Fruit fly (Drosophila melanogaster): ENCODE results near the gene RFeSP.

Gene RFeSP

DNA sequence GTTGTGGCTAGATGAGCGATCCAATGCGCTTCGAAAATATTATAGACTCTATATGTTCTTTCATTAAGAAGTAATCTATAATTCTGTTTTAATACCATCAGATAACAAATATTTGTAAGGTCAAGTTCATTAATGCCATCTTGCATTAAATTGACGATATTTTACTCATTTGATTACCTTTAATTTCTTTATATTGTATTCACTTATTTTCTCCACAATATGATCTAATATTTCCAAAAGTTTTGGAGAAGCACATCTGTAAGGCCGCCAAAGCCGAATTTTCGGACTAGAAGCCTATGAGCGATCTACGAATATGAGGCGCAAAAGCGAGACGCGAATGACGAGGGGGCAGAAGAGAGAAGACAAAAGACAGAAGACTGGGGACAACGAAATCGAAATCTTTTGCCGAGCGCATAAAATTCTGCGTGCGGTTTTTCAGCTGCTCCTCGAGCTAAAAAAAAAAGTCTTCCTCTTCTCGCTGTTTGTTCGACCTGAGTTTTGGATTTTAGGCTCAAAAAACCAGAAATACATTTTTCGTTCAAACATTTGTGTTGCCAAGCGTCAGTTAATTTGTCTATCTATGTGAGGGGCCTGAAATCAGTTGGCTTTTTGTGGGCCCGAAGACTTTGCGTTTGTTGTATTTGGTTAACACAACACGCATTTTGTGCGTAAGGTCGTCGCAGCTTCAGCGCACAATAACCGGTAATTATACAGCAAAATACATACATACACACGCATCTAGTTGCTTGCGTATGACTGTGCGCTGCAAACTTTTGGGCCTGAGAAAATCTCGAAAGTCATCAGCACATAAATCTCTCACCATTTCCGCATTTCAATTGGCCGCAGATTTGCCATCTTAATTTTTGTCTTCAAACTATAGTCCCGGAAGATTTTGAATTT lies 24.9 kb upstream of the RFeSP start (continued):
- TF ChIP-seq sqz (GFP tag; optimal IDR thresholded peaks at IDR 0.05) (peak; percentile 88), fu2 (GFP tag; optimal IDR thresholded peaks at IDR 0.05) (peak; percentile 96), HHEX (GFP tag; optimal IDR thresholded peaks at IDR 0.05) (peak; percentile 98), gem (tag; optimal IDR thresholded peaks at IDR 0.05) (peak; percentile 99), HLHmδ (GFP tag; optimal IDR thresholded peaks at IDR 0.05) (no peak), CHES-1-like (GFP tag; optimal IDR thresholded peaks at IDR 0.05) (peak; percentile 97), CG16863 (GFP tag; optimal IDR thresholded peaks at IDR 0.05) (peak; percentile 97), CG18619 (GFP tag; optimal IDR thresholded peaks at IDR 0.05) (peak; percentile 99), CG13296 (GFP tag; optimal IDR thresholded peaks at IDR 0.05) (peak; percentile 99), en (GFP tag; optimal IDR thresholded peaks at IDR 0.05) (peak; percentile 86), CG3163 (GFP tag; optimal IDR thresholded peaks at IDR 0.05) (peak; percentile 86), CG3281 (GFP tag; optimal IDR thresholded peaks at IDR 0.05) (peak; percentile 99), CG9437 (GFP tag; optimal IDR thresholded peaks at IDR 0.05) (peak; percentile 97), pros (GFP tag; optimal IDR thresholded peaks at IDR 0.05) (no peak), Trl (optimal IDR thresholded peaks at IDR 0.05) (no peak), Trl (GFP tag; optimal IDR thresholded peaks at IDR 0.05) (peak; percentile 98), insv (GFP tag; optimal IDR thresholded peaks at IDR 0.05) (peak; percentile 49 to 56), sima (GFP tag; optimal IDR thresholded peaks at IDR 0.05) (peak; percentile 93), Pdp1 (GFP tag; optimal IDR thresholded peaks at IDR 0.05) (peak; percentile 98 to 99), Ets65A (GFP tag) (peak; percentile 100), da (GFP tag; optimal IDR thresholded peaks at IDR 0.05) (peak; percentile 94), CG10543 (GFP tag; optimal IDR thresholded peaks at IDR 0.05) (peak; percentile 84), CG14441 (GFP tag; IDR thresholded peaks at IDR 0.05) (peak; percentile 99), pita (GFP tag; optimal IDR thresholded peaks at IDR 0.05) (no peak), CG12236 (GFP tag; optimal IDR thresholded peaks at IDR 0.05) (peak; percentile 92), CG10565 (GFP tag; optimal IDR thresholded peaks at IDR 0.05) (peak; percentile 89), CG14860 (GFP tag; IDR thresholded peaks at IDR 0.05; ENCODE audit: partially characterized antibody) (no peak), Six4 (GFP tag; optimal IDR thresholded peaks at IDR 0.05) (peak; percentile 97), CG12391 (tag; optimal IDR thresholded peaks at IDR 0.05) (peak; percentile 99), fd102C (GFP tag; optimal IDR thresholded peaks at IDR 0.05) (peak; percentile 6), zfh2 (GFP tag; optimal IDR thresholded peaks at IDR 0.05) (peak; percentile 99), Doc3 (GFP tag; IDR thresholded peaks at IDR 0.05; ENCODE audit: partially characterized antibody) (no peak), Sin3A (optimal IDR thresholded peaks at IDR 0.05) (no peak), CG9817 (tag; optimal IDR thresholded peaks at IDR 0.05) (peak; percentile 97), Fer3 (tag; optimal IDR thresholded peaks at IDR 0.05) (peak; percentile 98), pho (GFP tag; optimal IDR thresholded peaks at IDR 0.05) (peak; percentile 99), odd (GFP tag; optimal IDR thresholded peaks at IDR 0.05) (peak; percentile 99), stwl (tag; optimal IDR thresholded peaks at IDR 0.05) (no peak), nerfin-2 (GFP tag; IDR thresholded peaks at IDR 0.05; ENCODE audit: partially characterized antibody) (no peak), ab (GFP tag; optimal IDR thresholded peaks at IDR 0.05) (peak; percentile 80), Oli (tag; optimal IDR thresholded peaks at IDR 0.05) (peak; percentile 100), jumu (GFP tag; optimal IDR thresholded peaks at IDR 0.05) (peak; percentile 96), vvl (GFP tag; IDR thresholded peaks at IDR 0.05) (peak; percentile 96), Bdp1 (GFP tag; optimal IDR thresholded peaks at IDR 0.05) (peak; percentile 91), CkIIα-i1 (GFP tag; IDR thresholded peaks at IDR 0.05) (peak; percentile 85), CG5953 (GFP tag; IDR thresholded peaks at IDR 0.05) (peak; percentile 86), crp (GFP tag; optimal IDR thresholded peaks at IDR 0.05) (peak in 1 of 2 experiments; percentile 78), Dbx (GFP tag; IDR thresholded peaks at IDR 0.05) (peak; percentile 99), CG6689 (GFP tag; IDR thresholded peaks at IDR 0.05) (peak; percentile 99)

All from whole organism, embryonic.